Fruit fly (Drosophila melanogaster): ENCODE results near the gene cyst.

cyst gene

dm6 chr2L:19542268-19542773 is 33.8 kb upstream of the cyst start (continued):
- TF ChIP-seq CG14965 (GFP tag; optimal IDR thresholded peaks at IDR 0.05; ENCODE audit: borderline replicate concordance) (no peak), CG11247 (GFP tag; IDR thresholded peaks at IDR 0.05) (no peak), nmo (GFP tag; optimal IDR thresholded peaks at IDR 0.05) (peak; percentile 19), CrebB (tag; optimal IDR thresholded peaks at IDR 0.05) (no peak), Ets65A (GFP tag) (no peak), stwl (tag; optimal IDR thresholded peaks at IDR 0.05) (peak; percentile 96), CG4328 (GFP tag; optimal IDR thresholded peaks at IDR 0.05) (no peak), Adf1 (GFP tag; IDR thresholded peaks at IDR 0.05) (no peak), CG11560 (tag; IDR thresholded peaks at IDR 0.05) (no peak), CG33213 (GFP tag; optimal IDR thresholded peaks at IDR 0.05) (peak; percentile 19), HLH3B (GFP tag; IDR thresholded peaks at IDR 0.05) (no peak), CG1529 (GFP tag; optimal IDR thresholded peaks at IDR 0.05) (no peak), Bteb2 (GFP tag; optimal IDR thresholded peaks at IDR 0.05) (no peak), lab (GFP tag; optimal IDR thresholded peaks at IDR 0.05) (no peak), CG30020 (tag; optimal IDR thresholded peaks at IDR 0.05) (peak; percentile 55), lov (optimal IDR thresholded peaks at IDR 0.05) (no peak), lov (GFP tag; IDR thresholded peaks at IDR 0.05) (no peak), lbe (GFP tag; optimal IDR thresholded peaks at IDR 0.05) (no peak), CG13123 (GFP tag; optimal IDR thresholded peaks at IDR 0.05) (no peak), zfh2 (GFP tag; optimal IDR thresholded peaks at IDR 0.05) (no peak), Lim3 (GFP tag; IDR thresholded peaks at IDR 0.05) (no peak), br (optimal IDR thresholded peaks at IDR 0.05) (no peak), Aef1 (GFP tag; IDR thresholded peaks at IDR 0.05) (no peak), CG4707 (GFP tag; optimal IDR thresholded peaks at IDR 0.05) (no peak), CG14860 (GFP tag; IDR thresholded peaks at IDR 0.05; ENCODE audit: partially characterized antibody) (peak; percentile 91), GATAe (GFP tag; conservative IDR thresholded peaks at IDR 0.05) (no peak), twi (tag; optimal IDR thresholded peaks at IDR 0.05) (no peak), Dfd (GFP tag; optimal IDR thresholded peaks at IDR 0.05) (no peak), croc (GFP tag; conservative IDR thresholded peaks at IDR 0.05) (no peak), CG9817 (tag; optimal IDR thresholded peaks at IDR 0.05) (no peak), fd3F (GFP tag; optimal IDR thresholded peaks at IDR 0.05) (no peak), CG4730 (GFP tag; IDR thresholded peaks at IDR 0.05) (no peak), ind (GFP tag; optimal IDR thresholded peaks at IDR 0.05) (no peak), CG12219 (GFP tag; optimal IDR thresholded peaks at IDR 0.05) (no peak), psq (GFP tag; optimal IDR thresholded peaks at IDR 0.05) (no peak), B-H2 (GFP tag; optimal IDR thresholded peaks at IDR 0.05) (no peak), CG9932 (GFP tag; IDR thresholded peaks at IDR 0.05) (no peak), ac (GFP tag; optimal IDR thresholded peaks at IDR 0.05) (no peak), CG34376 (GFP tag; optimal IDR thresholded peaks at IDR 0.05) (peak; percentile 30), en (GFP tag; optimal IDR thresholded peaks at IDR 0.05) (no peak), sens (GFP tag) (peak; percentile 60), gfzf (GFP tag; optimal IDR thresholded peaks at IDR 0.05) (peak; percentile 45), CG7271 (tag; optimal IDR thresholded peaks at IDR 0.05) (no peak), CG6272 (GFP tag; IDR thresholded peaks at IDR 0.05) (no peak), CG8944 (GFP tag; optimal IDR thresholded peaks at IDR 0.05) (no peak), Eip74EF (GFP tag; optimal IDR thresholded peaks at IDR 0.05) (no peak), pros (GFP tag; optimal IDR thresholded peaks at IDR 0.05) (no peak), CG1603 (tag; optimal IDR thresholded peaks at IDR 0.05) (peak; percentile 69), pita (GFP tag; optimal IDR thresholded peaks at IDR 0.05) (no peak), CG3838 (GFP tag; optimal IDR thresholded peaks at IDR 0.05) (no peak), sob (GFP tag; IDR thresholded peaks at IDR 0.05) (no peak), mld (GFP tag; IDR thresholded peaks at IDR 0.05; ENCODE audit: partially characterized antibody) (peak; percentile 84)
